Fruit fly (Drosophila melanogaster): ENCODE data around the gene prc.
A peak's percentile ranks its signal among the peaks of the same experiment; 100 is the strongest.

prc gene

DNA sequence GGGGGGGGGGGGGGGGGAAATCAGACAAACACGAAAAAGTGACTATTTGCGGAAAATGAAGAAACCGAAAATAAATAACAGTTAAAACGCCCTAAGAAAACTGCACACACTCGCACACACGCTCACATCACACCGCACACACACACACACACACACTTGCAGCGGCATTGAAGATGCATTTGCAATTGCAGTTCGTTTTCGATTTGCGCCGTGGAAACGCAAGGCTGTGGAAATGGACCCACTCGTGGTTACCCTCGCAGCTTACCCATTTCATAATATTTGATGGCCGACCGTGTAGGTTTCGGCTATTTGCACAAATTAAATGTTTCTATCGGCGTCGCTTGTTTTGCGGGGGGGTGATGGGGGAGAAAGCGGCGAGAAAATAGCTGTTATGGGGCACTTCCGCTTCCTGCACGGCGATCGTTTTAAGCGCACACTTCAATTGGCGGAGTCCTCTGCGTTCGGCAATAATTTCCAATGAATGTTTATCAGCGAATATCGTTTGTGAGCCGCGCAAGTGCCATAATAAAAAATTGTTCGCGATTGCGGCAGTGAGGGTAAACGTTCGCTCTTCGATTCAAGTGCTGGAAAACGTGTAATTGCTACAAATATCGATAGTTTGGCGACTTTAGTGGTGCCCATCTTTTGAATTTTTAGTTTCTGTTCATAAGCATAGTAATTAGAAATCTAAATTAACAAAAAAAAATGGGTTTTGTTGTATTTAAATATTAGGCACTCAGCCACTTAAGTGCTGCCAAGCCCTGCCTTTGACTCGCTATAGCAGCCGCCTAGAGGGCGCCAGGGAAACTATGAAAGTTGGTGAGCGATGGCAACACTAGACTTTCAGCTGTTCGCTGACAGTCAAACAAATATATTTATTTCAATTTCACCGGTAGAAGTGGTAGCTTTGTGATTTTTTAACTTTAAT, 36.7 kb upstream of the prc start, which contains the start of the genes Pop2 and CG6928 (continued):
- TF ChIP-seq Xrp1 (GFP tag; IDR thresholded peaks at IDR 0.05) (peak; percentile 59), CG8944 (GFP tag; optimal IDR thresholded peaks at IDR 0.05) (peak; percentile 87), CG13775 (GFP tag; optimal IDR thresholded peaks at IDR 0.05) (peak; percentile 72), crol (GFP tag; IDR thresholded peaks at IDR 0.05) (peak; percentile 96), Hsf (GFP tag; optimal IDR thresholded peaks at IDR 0.05) (peak; percentile 85), row (GFP tag; IDR thresholded peaks at IDR 0.05) (peak; percentile 77), Taf1 (GFP tag; IDR thresholded peaks at IDR 0.05) (peak; percentile 27; the same call in 1 of the 2 replicates), vfl (GFP tag; optimal IDR thresholded peaks at IDR 0.05) (peak; percentile 74), CG1792 (GFP tag; optimal IDR thresholded peaks at IDR 0.05) (peak; percentile 66), unpg (GFP tag; optimal IDR thresholded peaks at IDR 0.05) (peak; percentile 58), Stat92E (GFP tag; optimal IDR thresholded peaks at IDR 0.05) (peak in 1 of 3 experiments; percentile 13), jigr1 (GFP tag; IDR thresholded peaks at IDR 0.05) (no peak), knrl (GFP tag; IDR thresholded peaks at IDR 0.05; ENCODE audit: partially characterized antibody) (peak; percentile 90), gsb (GFP tag; IDR thresholded peaks at IDR 0.05) (0 out of 2 replicates have a peak, but pooled peaks have one; percentile 37), CG9609 (GFP tag; optimal IDR thresholded peaks at IDR 0.05) (peak; percentile 83), hkb (optimal IDR thresholded peaks at IDR 0.05) (peak; percentile 95), hkb (GFP tag; IDR thresholded peaks at IDR 0.05) (peak; percentile 59; the same call in 1 of the 2 replicates), Oli (tag; optimal IDR thresholded peaks at IDR 0.05) (peak; percentile 44), pzg (GFP tag; optimal IDR thresholded peaks at IDR 0.05) (peak; percentile 88), CG33557 (GFP tag; optimal IDR thresholded peaks at IDR 0.05) (peak; percentile 29), CG10147 (GFP tag; optimal IDR thresholded peaks at IDR 0.05) (no peak), HHEX (GFP tag; optimal IDR thresholded peaks at IDR 0.05) (no peak), yki (optimal IDR thresholded peaks at IDR 0.05) (no peak), Neu2 (GFP tag; optimal IDR thresholded peaks at IDR 0.05; ENCODE audit: borderline replicate concordance) (peak; percentile 62), sim (GFP tag; IDR thresholded peaks at IDR 0.05) (no peak), Atf-2 (GFP tag; optimal IDR thresholded peaks at IDR 0.05) (peak; percentile 68), ci (GFP tag; IDR thresholded peaks at IDR 0.05) (peak; percentile 83), Meics (GFP tag; optimal IDR thresholded peaks at IDR 0.05) (peak; percentile 2), sens-2 (GFP tag; IDR thresholded peaks at IDR 0.05) (no peak), chinmo (GFP tag; IDR thresholded peaks at IDR 0.05; ENCODE audit: partially characterized antibody) (peak; percentile 82), Hmx (GFP tag; optimal IDR thresholded peaks at IDR 0.05) (peak; percentile 47), CG10543 (GFP tag; optimal IDR thresholded peaks at IDR 0.05) (peak; percentile 53), Dek (tag; optimal IDR thresholded peaks at IDR 0.05) (peak; percentile 74), CG5245 (GFP tag; optimal IDR thresholded peaks at IDR 0.05) (peak; percentile 80), Max (GFP tag; optimal IDR thresholded peaks at IDR 0.05) (peak; percentile 77), al (GFP tag; IDR thresholded peaks at IDR 0.05) (peak; percentile 56), CG32767 (GFP tag; IDR thresholded peaks at IDR 0.05) (no peak; the same call in 1 of the 2 replicates), CG15269 (tag; optimal IDR thresholded peaks at IDR 0.05) (no peak), cwo (GFP tag; optimal IDR thresholded peaks at IDR 0.05) (no peak), NC2α (GFP tag; optimal IDR thresholded peaks at IDR 0.05) (peak; percentile 25), CG11504 (tag; optimal IDR thresholded peaks at IDR 0.05) (peak; percentile 71), CG4707 (GFP tag; optimal IDR thresholded peaks at IDR 0.05) (no peak), dm (GFP tag; optimal IDR thresholded peaks at IDR 0.05) (peak; percentile 78), CG11456 (GFP tag; IDR thresholded peaks at IDR 0.05) (peak; percentile 71; the same call in 2 of the 3 replicates), CG16813 (GFP tag; IDR thresholded peaks at IDR 0.05; ENCODE audit: partially characterized antibody) (peak; percentile 88), maf-S (GFP tag; optimal IDR thresholded peaks at IDR 0.05) (peak; percentile 82), dpn (GFP tag; optimal IDR thresholded peaks at IDR 0.05) (peak; percentile 79 to 88), Tbp (GFP tag; optimal IDR thresholded peaks at IDR 0.05) (no peak), CG15073 (GFP tag; optimal IDR thresholded peaks at IDR 0.05) (no peak)

All from whole organism, embryonic.